Worm (Caenorhabditis elegans): ENCODE measurements around the gene twk-18.

twk-18 gene

ce11 chrX:8987828-8988227 lies at the start of gene twk-18:
Gene twk-18, plus strand, starts transcription at chrX:8988128.
- TF ChIP-seq aptf-3 (GFP tag; IDR thresholded peaks at IDR 0.05) (no peak), F57C9.4 (tag; optimal IDR thresholded peaks at IDR 0.05) (no peak), F23B12.7 (tag; optimal IDR thresholded peaks at IDR 0.05; ENCODE audit: insufficient read depth) (no peak), mcd-1 (GFP tag; IDR thresholded peaks at IDR 0.05) (no peak), dpff-1 (tag; optimal IDR thresholded peaks at IDR 0.05) (no peak), ceh-27 (GFP tag; optimal IDR thresholded peaks at IDR 0.05) (no peak), D2030.7 (GFP tag; IDR thresholded peaks at IDR 0.05) (no peak), F22D6.2 (tag; optimal IDR thresholded peaks at IDR 0.05) (no peak), sdz-38 (tag; optimal IDR thresholded peaks at IDR 0.05) (no peak)

DNA sequence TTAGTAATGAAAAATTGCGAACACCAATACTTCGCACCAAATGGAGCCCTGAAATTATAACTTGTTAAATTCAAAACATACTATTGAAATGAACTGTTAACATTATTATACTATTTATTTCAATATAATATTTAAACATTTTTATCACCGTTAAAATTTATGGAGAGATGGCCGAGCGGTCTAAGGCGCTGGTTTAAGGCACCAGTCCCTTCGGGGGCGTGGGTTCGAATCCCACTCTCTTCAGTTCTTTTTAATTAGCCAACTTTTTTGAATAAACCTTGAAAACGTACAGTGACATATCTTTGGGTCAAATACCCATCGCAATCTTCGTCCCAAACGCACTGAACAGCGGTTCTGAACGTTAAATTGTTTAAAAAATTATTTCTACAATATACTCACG lies 48.5 kb upstream of the twk-18 start:
- no peak for TF ChIP-seq xnd-1 (tag; optimal IDR thresholded peaks at IDR 0.05)
- TF ChIP-seq ceh-40 (GFP tag; IDR thresholded peaks at IDR 0.05) = peak; percentile 75; the same call in 1 of the 2 replicates
- TF ChIP-seq lin-40 (tag; optimal IDR thresholded peaks at IDR 0.05) = no peak
- 0 out of 2 replicates have a peak, but pooled peaks have one; percentile 32 for TF ChIP-seq aptf-3 (GFP tag; IDR thresholded peaks at IDR 0.05)
- peak; percentile 13 for TF ChIP-seq hlh-12 (tag; optimal IDR thresholded peaks at IDR 0.05)
- no peak for TF ChIP-seq C17E4.6 (GFP tag; IDR thresholded peaks at IDR 0.05)
- peak; percentile 64; the same call in 1 of the 2 replicates for TF ChIP-seq D2030.7 (GFP tag; IDR thresholded peaks at IDR 0.05)
- no peak for TF ChIP-seq hrde-1 (tag; optimal IDR thresholded peaks at IDR 0.05; ENCODE audit: borderline replicate concordance)
- TF ChIP-seq pbrm-1 (GFP tag; IDR thresholded peaks at IDR 0.05) = peak; percentile 57; the same call in 1 of the 2 replicates
- TF ChIP-seq madf-3 (GFP tag; IDR thresholded peaks at IDR 0.05) = no peak
- TF ChIP-seq Y56A3A.18 (GFP tag; IDR thresholded peaks at IDR 0.05) = 0 out of 2 replicates have a peak, but pooled peaks have one; percentile 49
- no peak for TF ChIP-seq nfyb-1 (GFP tag; IDR thresholded peaks at IDR 0.05)
- 0 out of 2 replicates have a peak, but pooled peaks have one; percentile 58 for TF ChIP-seq egl-44 (GFP tag; IDR thresholded peaks at IDR 0.05)
- peak; percentile 20 for TF ChIP-seq mxl-1 (tag; optimal IDR thresholded peaks at IDR 0.05)
- TF ChIP-seq F57A8.1 (GFP tag; optimal IDR thresholded peaks at IDR 0.05) = no peak
- no peak for TF ChIP-seq aptf-2 (GFP tag; conservative IDR thresholded peaks at IDR 0.05)
- peak; percentile 75 for TF ChIP-seq die-1 (tag; optimal IDR thresholded peaks at IDR 0.05)
- no peak for TF ChIP-seq chd-7 (tag; optimal IDR thresholded peaks at IDR 0.05)
- TF ChIP-seq tlf-1 (GFP tag; optimal IDR thresholded peaks at IDR 0.05) = no peak
- 0 out of 2 replicates have a peak, but pooled peaks have one; percentile 7 for TF ChIP-seq egrh-3 (GFP tag; IDR thresholded peaks at IDR 0.05)
- TF ChIP-seq akir-1 (GFP tag; optimal IDR thresholded peaks at IDR 0.05) = no peak
- TF ChIP-seq bed-1 (GFP tag; IDR thresholded peaks at IDR 0.05) = no peak
- no peak for TF ChIP-seq K11D2.4 (GFP tag; IDR thresholded peaks at IDR 0.05)
- TF ChIP-seq let-607 (tag; optimal IDR thresholded peaks at IDR 0.05) = peak in 1 of 2 experiments; percentile 18
- peak; percentile 18 for TF ChIP-seq unc-130 (GFP tag; optimal IDR thresholded peaks at IDR 0.05)
- TF ChIP-seq repo-1 (tag; optimal IDR thresholded peaks at IDR 0.05) = peak; percentile 35
- no peak for TF ChIP-seq nfya-1 (tag; optimal IDR thresholded peaks at IDR 0.05; ENCODE audit: borderline replicate concordance, insufficient read depth)
- TF ChIP-seq C06A6.2 (GFP tag; conservative IDR thresholded peaks at IDR 0.05) = no peak
- TF ChIP-seq unc-62 (GFP tag; optimal IDR thresholded peaks at IDR 0.05) = no peak
- peak; percentile 72 for TF ChIP-seq B0261.1 (tag; optimal IDR thresholded peaks at IDR 0.05)
- TF ChIP-seq bed-2 (GFP tag; IDR thresholded peaks at IDR 0.05) = no peak
- TF ChIP-seq B0019.2 (GFP tag; conservative IDR thresholded peaks at IDR 0.05) = no peak
- no peak for TF ChIP-seq ets-4 (GFP tag; optimal IDR thresholded peaks at IDR 0.05)
- no peak for TF ChIP-seq madf-8 (GFP tag; conservative IDR thresholded peaks at IDR 0.05)
- no peak for TF ChIP-seq ceh-91 (GFP tag; IDR thresholded peaks at IDR 0.05)
- TF ChIP-seq T07F8.4 (tag; optimal IDR thresholded peaks at IDR 0.05) = no peak
- peak; percentile 67; the same call in 1 of the 2 replicates for TF ChIP-seq ztf-25 (GFP tag; IDR thresholded peaks at IDR 0.05)
- TF ChIP-seq snpc-4 (GFP tag; optimal IDR thresholded peaks at IDR 0.05) = no peak
- peak in 2 of 4 experiments; percentile 9 to 66 for TF ChIP-seq snpc-4 (tag; optimal IDR thresholded peaks at IDR 0.05)
- TF ChIP-seq snpc-1.3 (tag; optimal IDR thresholded peaks at IDR 0.05; ENCODE audit: insufficient read depth) = peak; percentile 37

Data from whole organism, young adult.